Worm (Caenorhabditis elegans): ENCODE data around the gene C36B7.1.

DNA sequence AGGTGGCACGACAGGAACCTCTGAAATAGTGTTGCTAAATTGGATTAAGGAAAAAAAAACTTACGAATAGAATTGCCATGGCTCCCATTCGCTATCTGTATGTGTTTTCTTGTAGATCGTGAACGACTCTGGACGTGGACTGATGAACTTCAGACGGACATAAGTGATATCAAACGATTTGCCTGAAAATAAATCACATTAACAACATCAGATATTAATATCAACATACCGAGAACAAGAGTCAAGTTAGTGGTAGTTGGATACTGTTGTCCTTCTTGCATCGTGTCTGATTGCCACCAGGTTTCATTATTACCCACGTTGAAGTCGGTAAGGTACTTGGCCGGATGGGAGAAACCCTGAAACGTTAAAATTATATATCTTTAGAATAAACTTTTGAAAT, 37.0 kb downstream of the C36B7.1 start:
- TF ChIP-seq tab-1 (GFP tag; IDR thresholded peaks at IDR 0.05) (no peak), ztf-29 (GFP tag; IDR thresholded peaks at IDR 0.05) (no peak), ref-1 (GFP tag; conservative IDR thresholded peaks at IDR 0.05) (no peak), cog-1 (tag; optimal IDR thresholded peaks at IDR 0.05) (no peak), T22C8.4 (GFP tag; IDR thresholded peaks at IDR 0.05) (no peak), flt-1 (GFP tag; IDR thresholded peaks at IDR 0.05) (no peak)
